Fruit fly (Drosophila melanogaster) ovary, adult (tissue): ENCODE data around the gene Zir.

Experiments
- CG17801 ChIP-seq: fragments of 200-800 bp; optimal IDR thresholded peaks from 2 replicates; lab custom pipeline; 2019; ENCODE audit warnings: missing biosample characterization, mild to moderate bottlenecking, missing genetic modification characterization, moderate library complexity; ENCODE audit not compliant: partially characterized antibody

The Zir gene

dm6 chr2L:94639-95059 is at the start of gene Zir:
Zir (plus strand) TSS chr2L:94739.
- TF ChIP-seq CG17801: no peak

- TF ChIP-seq CG17801: no peak
Measured at dm6 chr2L:53108-53507, 41.4 kb upstream of the Zir start.

dm6 chr2L:56865-57264 is 37.7 kb upstream of the Zir start:
- no peak for TF ChIP-seq CG17801

- TF ChIP-seq CG17801: no peak
Measured at dm6 chr2L:59058-59603, 35.4 kb upstream of the Zir start.

dm6 chr2L:65354-65949 is 29.1 kb upstream of the Zir start, which contains the start of gene Cda5:
Cda5 (minus strand) TSS chr2L:65404.
- TF ChIP-seq CG17801: no peak

- TF ChIP-seq CG17801: peak; percentile 27
Measured at dm6 chr2L:66369-67278, 27.9 kb upstream of the Zir start, which contains the start of gene dbr. dbr (plus strand) TSS chr2L:66482.

- no peak for TF ChIP-seq CG17801
Measured at dm6 chr2L:67279-67657, 27.3 kb upstream of the Zir start.

- no peak for TF ChIP-seq CG17801
Measured at dm6 chr2L:69560-69959, 25.0 kb upstream of the Zir start.

dm6 chr2L:71457-71856 is 23.1 kb upstream of the Zir start, which contains the start of gene galectin:
galectin (plus strand) TSS chr2L:71757.
- peak; percentile 6 for TF ChIP-seq CG17801

- peak; percentile 16 for TF ChIP-seq CG17801
Measured at dm6 chr2L:71869-72751, 22.4 kb upstream of the Zir start.

dm6 chr2L:72752-73435 is 21.6 kb upstream of the Zir start:
- TF ChIP-seq CG17801: no peak

- no peak for TF ChIP-seq CG17801
Measured at dm6 chr2L:73760-74388, 20.7 kb upstream of the Zir start.

dm6 chr2L:76048-76447 is 18.5 kb upstream of the Zir start, which contains the start of gene CG11374:
CG11374 (plus strand) TSS chr2L:76348.
- no peak for TF ChIP-seq CG17801

dm6 chr2L:78828-79227 is 15.7 kb upstream of the Zir start:
- no peak for TF ChIP-seq CG17801

- no peak for TF ChIP-seq CG17801
Measured at dm6 chr2L:81198-81597, 13.3 kb upstream of the Zir start.
